Worm (Caenorhabditis elegans): ENCODE measurements around the gene rnp-4.
A peak's percentile ranks its signal among the peaks of the same experiment; 100 is the strongest.

Gene rnp-4

DNA sequence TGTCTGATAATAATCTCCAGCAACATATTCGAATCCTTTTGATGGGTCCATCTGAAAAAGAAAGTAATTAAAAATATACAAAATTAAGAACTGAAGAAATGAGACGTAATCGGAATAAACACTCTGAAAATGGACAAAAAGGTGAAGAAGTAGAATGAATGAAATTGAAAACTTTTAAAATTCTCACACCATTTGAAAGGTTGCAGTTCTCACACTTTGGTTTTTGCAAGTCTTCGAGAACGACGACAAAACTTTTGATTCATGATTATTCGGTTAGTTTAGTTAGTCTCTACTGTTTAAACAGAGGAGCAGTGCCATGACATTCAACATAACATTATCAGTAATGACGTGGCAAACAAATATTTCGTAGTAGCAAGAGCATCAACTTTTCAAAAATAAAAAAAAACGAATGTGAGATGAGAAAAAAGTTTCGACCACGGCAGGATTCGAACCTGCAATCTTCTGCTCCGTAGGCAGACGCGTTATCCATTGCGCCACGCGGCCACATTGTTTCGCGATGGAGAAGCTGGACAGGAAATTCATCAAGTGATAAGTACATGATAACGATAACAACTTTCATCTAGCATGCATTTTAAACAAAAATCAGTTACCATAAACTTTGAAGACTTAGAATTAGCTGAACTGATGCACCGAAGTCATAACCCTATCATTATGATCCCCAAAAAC lies 44.0 kb downstream of the rnp-4 start, which contains the start of gene ceh-43 (continued):
- TF ChIP-seq madf-5 (GFP tag; IDR thresholded peaks at IDR 0.05) (0 out of 4 replicates have a peak, but pooled peaks of 1 of the 2 experiments have one; percentile 38), F44E2.7 (GFP tag; IDR thresholded peaks at IDR 0.05) (0 out of 2 replicates have a peak, but pooled peaks have one; percentile 45), dmd-6 (GFP tag; IDR thresholded peaks at IDR 0.05) (peak; percentile 44; the same call in 1 of the 2 replicates), gei-8 (GFP tag; optimal IDR thresholded peaks at IDR 0.05) (no peak), pha-4 (GFP tag; IDR thresholded peaks at IDR 0.05) (peak; percentile 62; the same call in 1 of the 2 replicates), pha-4 (tag; optimal IDR thresholded peaks at IDR 0.05) (no peak), lin-29 (GFP tag; IDR thresholded peaks at IDR 0.05) (no peak), unc-62 (GFP tag; optimal IDR thresholded peaks at IDR 0.05 in 1 of 2) (no peak), unc-62 (tag; optimal IDR thresholded peaks at IDR 0.05) (no peak), attf-4 (tag; optimal IDR thresholded peaks at IDR 0.05) (no peak)

DNA sequence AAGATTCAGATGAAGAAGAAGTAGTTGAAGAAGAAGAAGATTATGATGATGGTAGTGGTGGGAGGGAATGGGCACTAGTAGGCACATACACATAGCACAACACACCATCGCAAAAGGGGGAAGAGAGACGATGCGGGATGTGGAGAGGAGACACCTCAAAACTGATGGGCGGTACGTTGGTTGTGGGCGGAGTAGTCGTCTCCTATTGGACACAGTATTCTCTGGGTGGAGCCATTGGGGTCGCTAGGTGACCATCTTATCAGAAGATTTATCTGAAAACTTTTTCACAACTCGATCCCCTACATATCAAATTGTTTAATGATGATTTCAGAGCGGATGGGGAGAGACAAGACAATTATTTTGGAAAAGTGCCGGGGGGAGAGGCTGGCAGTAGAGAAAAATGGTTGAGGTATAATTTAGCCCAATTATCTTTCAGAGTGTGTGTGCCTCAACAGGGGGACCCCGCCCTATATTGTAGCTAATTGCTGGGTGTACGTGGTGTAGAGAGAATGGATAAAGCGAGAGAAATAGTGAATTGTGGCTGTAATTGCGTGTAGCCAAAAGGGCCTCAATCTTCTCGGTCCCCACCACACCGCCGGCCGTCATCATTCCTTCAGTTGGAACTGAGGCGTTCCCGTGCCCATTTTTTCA lies 44.8 kb downstream of the rnp-4 start:
- TF ChIP-seq hlh-11 (tag; optimal IDR thresholded peaks at IDR 0.05) (no peak), ces-1 (GFP tag; optimal IDR thresholded peaks at IDR 0.05) (no peak), sdz-12 (GFP tag; optimal IDR thresholded peaks at IDR 0.05) (no peak), D1046.2 (GFP tag; IDR thresholded peaks at IDR 0.05) (0 out of 2 replicates have a peak, but pooled peaks have one; percentile 18), nhr-111 (GFP tag; optimal IDR thresholded peaks at IDR 0.05) (no peak)

DNA sequence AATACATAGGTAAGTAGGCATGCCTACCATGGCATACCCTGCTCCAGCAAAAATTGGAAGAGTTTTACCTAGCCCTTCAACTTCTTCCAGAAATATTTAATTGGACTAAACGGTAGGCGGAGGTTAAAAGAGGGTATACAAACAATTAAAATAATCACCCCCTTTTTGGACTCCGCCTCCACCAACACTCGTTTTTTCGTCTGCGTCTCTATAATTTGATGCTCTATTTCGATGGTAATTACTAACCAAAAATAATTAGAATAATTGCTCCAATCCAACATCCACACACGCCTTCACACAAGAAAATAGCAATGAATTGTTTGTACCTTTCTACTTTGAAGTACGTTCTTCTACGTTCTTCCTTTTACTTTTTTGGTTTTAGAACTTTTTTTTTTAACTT lies 46.7 kb downstream of the rnp-4 start:
- TF ChIP-seq sdz-12 (GFP tag; optimal IDR thresholded peaks at IDR 0.05) (no peak), snpc-4 (tag; optimal IDR thresholded peaks at IDR 0.05) (no peak), aha-1 (tag) (peak; percentile 61), zip-2 (tag; optimal IDR thresholded peaks at IDR 0.05) (no peak), hif-1 (tag; optimal IDR thresholded peaks at IDR 0.05) (no peak)

DNA sequence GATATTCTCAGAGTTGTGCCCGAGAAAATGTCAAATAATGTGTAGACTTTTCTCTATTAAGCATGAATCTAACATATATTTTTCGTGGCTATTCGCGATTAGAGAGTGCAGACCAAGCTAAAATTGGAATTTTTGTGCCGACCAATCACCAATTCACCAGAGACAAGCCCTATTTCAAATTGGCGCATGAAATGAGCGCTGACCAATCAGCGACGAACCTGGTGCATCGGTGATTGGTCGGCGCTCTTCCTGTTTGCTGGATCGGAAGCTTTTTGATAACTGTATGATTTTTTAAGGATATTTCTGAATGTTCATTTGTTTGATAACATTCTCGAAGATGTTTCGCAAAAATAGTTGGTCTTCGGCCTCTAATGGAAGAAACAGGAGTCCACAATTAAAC lies 47.2 kb downstream of the rnp-4 start:
- TF ChIP-seq madf-5 (GFP tag; IDR thresholded peaks at IDR 0.05) = 0 out of 4 replicates have a peak, but pooled peaks of 1 of the 2 experiments have one; percentile 47
- no peak for TF ChIP-seq spr-1 (tag; optimal IDR thresholded peaks at IDR 0.05)

DNA sequence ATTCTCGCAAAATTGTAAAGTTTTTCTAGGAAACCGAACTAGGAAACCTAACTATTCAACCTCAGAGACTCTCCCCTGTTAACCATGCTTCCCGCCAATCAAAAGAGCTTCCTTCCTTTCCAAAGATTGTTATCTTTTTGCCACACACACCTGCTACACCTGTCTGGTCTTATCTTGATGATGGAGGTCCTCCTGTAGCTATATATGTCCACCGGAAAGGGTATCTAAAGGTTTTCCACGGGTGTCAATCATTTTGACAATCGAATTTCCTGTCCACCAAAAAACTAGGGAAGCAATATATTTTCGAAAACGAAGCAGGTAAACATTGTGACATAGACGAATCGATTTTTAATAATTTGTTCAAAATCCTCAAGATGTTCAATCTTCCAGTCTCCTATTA lies 47.7 kb downstream of the rnp-4 start:
- TF ChIP-seq hmg-1.1 (GFP tag; IDR thresholded peaks at IDR 0.05) (no peak), unc-62 (GFP tag; optimal IDR thresholded peaks at IDR 0.05 in 1 of 2) (peak in 1 of 2 experiments; percentile 42), unc-62 (tag; optimal IDR thresholded peaks at IDR 0.05) (no peak)

DNA sequence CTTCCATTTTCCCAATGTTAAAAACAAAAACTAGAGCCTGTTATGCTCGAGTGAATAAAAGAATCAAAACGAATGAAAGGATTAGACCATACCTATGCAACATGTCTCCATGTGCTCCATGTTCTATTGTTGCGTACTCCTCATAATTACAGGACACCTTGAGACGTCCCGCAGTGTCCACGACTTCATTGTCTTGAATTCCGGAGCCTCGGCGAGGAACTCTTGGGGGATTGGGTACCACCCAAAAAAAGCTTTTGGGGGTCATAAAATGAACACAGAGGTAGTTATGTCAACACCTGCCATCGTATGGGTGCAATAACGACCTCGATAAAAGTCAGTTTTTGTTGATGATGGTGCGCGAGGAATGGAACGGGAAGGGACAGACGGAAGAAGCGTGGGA lies 48.8 kb downstream of the rnp-4 start:
- TF ChIP-seq ceh-82 (tag; optimal IDR thresholded peaks at IDR 0.05) = no peak
- no peak for TF ChIP-seq Y48G9A.11 (GFP tag; IDR thresholded peaks at IDR 0.05)
- no peak for TF ChIP-seq php-3 (GFP tag; IDR thresholded peaks at IDR 0.05)
- TF ChIP-seq unc-62 (GFP tag; optimal IDR thresholded peaks at IDR 0.05 in 1 of 2) = peak in 1 of 2 experiments; percentile 13
- TF ChIP-seq unc-62 (tag; optimal IDR thresholded peaks at IDR 0.05) = no peak

DNA sequence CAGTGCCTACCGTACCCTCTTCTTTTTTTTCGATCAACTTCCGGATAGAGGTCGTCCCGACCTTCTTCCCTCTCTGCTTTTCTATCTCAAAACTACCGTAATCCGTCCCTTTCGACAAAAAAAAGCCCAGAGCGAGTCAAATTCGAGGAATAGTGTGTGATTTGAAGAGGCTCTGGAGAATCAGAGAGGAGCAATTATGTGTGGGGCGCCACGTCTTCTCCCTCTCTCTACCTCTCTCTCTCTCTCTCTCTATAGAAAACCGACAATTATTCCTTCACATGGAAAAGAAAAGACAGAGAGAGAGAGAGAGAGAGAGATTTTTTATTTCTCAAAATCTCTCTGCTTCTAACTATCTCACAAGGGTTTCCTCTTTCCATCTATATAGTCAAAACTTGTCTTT lies 50.5 kb downstream of the rnp-4 start:
- TF ChIP-seq aha-1 (tag) (peak; percentile 16), lin-38 (GFP tag; IDR thresholded peaks at IDR 0.05) (no peak), lsy-2 (tag; optimal IDR thresholded peaks at IDR 0.05) (peak in 1 of 2 experiments; percentile 57), rbr-2 (tag; optimal IDR thresholded peaks at IDR 0.05) (peak; percentile 24)

Measured in whole organism, L4 larva.